Worm (Caenorhabditis elegans) whole organism, late embryonic: ENCODE data around the gene W07G4.1.

Experiments
- elt-4 ChIP-seq: sonication (generic microtip); optimal IDR thresholded peaks from 2 replicates; lab custom pipeline; 2016; ENCODE audit warnings: missing genetic modification characterization, missing compliant biosample characterization
- nhr-11 ChIP-seq: fragments of 150-350 bp; optimal IDR thresholded peaks from 2 replicates; lab custom pipeline; 2014; ENCODE audit warnings: missing biosample characterization, missing genetic modification characterization
- nhr-232 ChIP-seq: sonication (generic microtip); optimal IDR thresholded peaks from 2 replicates; lab custom pipeline; 2016; ENCODE audit warnings: missing genetic modification characterization, missing compliant biosample characterization
- pha-4 ChIP-seq: fragments of 150-350 bp; optimal IDR thresholded peaks from 2 replicates; lab custom pipeline; 2018; ENCODE audit warnings: missing biosample characterization, missing genetic modification reagents, missing genetic modification characterization
- sox-4 ChIP-seq: sonication (generic microtip); optimal IDR thresholded peaks from 2 replicates; lab custom pipeline; 2017; ENCODE audit warnings: mild to moderate bottlenecking, missing genetic modification characterization, inconsistent platforms, missing compliant biosample characterization
- zip-5 ChIP-seq: sonication (generic microtip); optimal IDR thresholded peaks from 2 replicates; lab custom pipeline; 2016; ENCODE audit warnings: missing genetic modification characterization, missing compliant biosample characterization

- TF ChIP-seq pha-4 (tag; lab: Kevin White, UChicago) (no peak), elt-4 (tag; lab: Kevin White, UChicago) (no peak), nhr-11 (tag; lab: Kevin White, UChicago) (no peak), nhr-232 (tag; lab: Kevin White, UChicago) (no peak), zip-5 (no peak), sox-4 (tag; lab: Kevin White, UChicago) (no peak)
These were observed 14.3 kb downstream of the W07G4.1 start, which contains the start of gene W07G4.5 for ce11 chrV:13047574-13048030.
